Fruit fly (Drosophila melanogaster) whole organism, embryonic: ENCODE data around the gene Prp16.
A peak's percentile ranks its signal among the peaks of the same experiment; 100 is the strongest.

Experiments used
- CG33213 ChIP-seq: fragments of 200-800 bp; sonication (Bioruptor generic); optimal IDR thresholded peaks from 3 replicates; lab custom pipeline; 2016; ENCODE audit warnings: missing biosample characterization, missing genetic modification characterization
- CTCF ChIP-seq: fragments of 200-800 bp; sonication (Bioruptor generic); optimal IDR thresholded peaks from 2 replicates; lab custom pipeline; 2017; ENCODE audit warnings: missing biosample characterization, mild to moderate bottlenecking, missing genetic modification characterization, moderate library complexity
- HLH4C ChIP-seq: fragments of 200-800 bp; sonication (Bioruptor generic); IDR thresholded peaks from 3 replicates; pipeline ENCODE4 v1.3.6; 2022; ENCODE audit warnings: missing biosample characterization, missing genetic modification characterization; ENCODE audit not compliant: partially characterized antibody
- Hmx ChIP-seq: fragments of 200-800 bp; sonication (Bioruptor generic); optimal IDR thresholded peaks from 2 replicates; lab custom pipeline; 2016; ENCODE audit warnings: missing biosample characterization, missing genetic modification characterization
- Hr3 ChIP-seq: fragments of 200-800 bp; sonication (Bioruptor generic); optimal IDR thresholded peaks from 3 replicates; lab custom pipeline; 2016; ENCODE audit warnings: missing biosample characterization, missing genetic modification characterization
- ems ChIP-seq: fragments of 200-800 bp; sonication (Bioruptor generic); optimal IDR thresholded peaks from 3 replicates; lab custom pipeline; 2016; ENCODE audit warnings: missing biosample characterization, missing genetic modification characterization
- fd102C ChIP-seq: fragments of 200-800 bp; sonication (Bioruptor generic); optimal IDR thresholded peaks from 2 replicates; lab custom pipeline; 2018; ENCODE audit warnings: missing biosample characterization, mild to moderate bottlenecking, missing genetic modification characterization, moderate library complexity
- gem ChIP-seq: fragments of 200-800 bp; sonication (Bioruptor generic); optimal IDR thresholded peaks from 2 replicates; lab custom pipeline; 2019; ENCODE audit warnings: missing biosample characterization, mild to moderate bottlenecking, missing genetic modification characterization, moderate library complexity
- hbn ChIP-seq: fragments of 200-800 bp; sonication (Bioruptor generic); IDR thresholded peaks from 2 replicates; pipeline ENCODE4 v1.3.6; 2022; ENCODE audit warnings: missing biosample characterization, missing genetic modification characterization; ENCODE audit not compliant: partially characterized antibody
- lola ChIP-seq, 3 experiments: fragments of >200 bp in 2 of 3; fragments of 200-800 bp in 1 of 3; sonication (Bioruptor generic) in 1 of 3; optimal IDR thresholded peaks; 2 replicates each; lab custom pipeline; 2017 to 2019; ENCODE audit warnings: missing biosample characterization in 3 of 3, missing genetic modification characterization in 3 of 3, mild to moderate bottlenecking in 1 of 3, moderate library complexity in 1 of 3
- mirr ChIP-seq: fragments of 200-800 bp; sonication (Bioruptor generic); optimal IDR thresholded peaks from 3 replicates; lab custom pipeline; 2018; ENCODE audit warnings: missing biosample characterization, mild to moderate bottlenecking, missing genetic modification characterization
- sens ChIP-seq: fragments of 200-800 bp; sonication (Bioruptor generic); peaks from one replicate; lab custom pipeline; 2016; ENCODE audit warnings: missing biosample characterization, missing genetic modification characterization
- tgo ChIP-seq: fragments of 200-800 bp; sonication (Bioruptor generic); IDR thresholded peaks from 3 replicates; pipeline ENCODE4 v1.3.6; 2022; ENCODE audit warnings: missing biosample characterization, missing genetic modification characterization

dm6 chrX:14234468-14234867 lies 33.3 kb downstream of the Prp16 start:
- no peak for TF ChIP-seq Hmx (GFP tag; lab: Kevin White, UChicago)
- no peak for TF ChIP-seq mirr (GFP tag; lab: Kevin White, UChicago)
- TF ChIP-seq ems (GFP tag; lab: Kevin White, UChicago): no peak
- TF ChIP-seq lola (GFP tag; optimal IDR thresholded peaks at IDR 0.05; lab: Kevin White, UChicago): no peak
- no peak for TF ChIP-seq HLH4C (GFP tag; lab: Robert Waterston, UW)
- TF ChIP-seq CG33213 (GFP tag; lab: Kevin White, UChicago): no peak
- TF ChIP-seq CTCF (GFP tag; lab: Kevin White, UChicago): no peak
- no peak for TF ChIP-seq hbn (GFP tag; lab: Robert Waterston, UW)
- no peak for TF ChIP-seq Hr3 (GFP tag; lab: Kevin White, UChicago)
- TF ChIP-seq tgo: no peak
- TF ChIP-seq gem (tag; lab: Kevin White, UChicago): no peak
- TF ChIP-seq fd102C (GFP tag; lab: Kevin White, UChicago): no peak
- TF ChIP-seq sens: peak; percentile 3
